Fruit fly (Drosophila melanogaster): ENCODE results near the gene CAH3.

Gene CAH3

dm6 chrX:8685394-8685793, 4.3 kb downstream of the CAH3 start:
- TF ChIP-seq pan (optimal IDR thresholded peaks at IDR 0.05), result no peak
- TF ChIP-seq usp (GFP tag; optimal IDR thresholded peaks at IDR 0.05), result no peak
- no peak for TF ChIP-seq EcR (GFP tag; optimal IDR thresholded peaks at IDR 0.05)
- TF ChIP-seq CG8478 (optimal IDR thresholded peaks at IDR 0.05), result no peak
- TF ChIP-seq Dll (optimal IDR thresholded peaks at IDR 0.05), result no peak
- TF ChIP-seq psq (optimal IDR thresholded peaks at IDR 0.05), result no peak

DNA sequence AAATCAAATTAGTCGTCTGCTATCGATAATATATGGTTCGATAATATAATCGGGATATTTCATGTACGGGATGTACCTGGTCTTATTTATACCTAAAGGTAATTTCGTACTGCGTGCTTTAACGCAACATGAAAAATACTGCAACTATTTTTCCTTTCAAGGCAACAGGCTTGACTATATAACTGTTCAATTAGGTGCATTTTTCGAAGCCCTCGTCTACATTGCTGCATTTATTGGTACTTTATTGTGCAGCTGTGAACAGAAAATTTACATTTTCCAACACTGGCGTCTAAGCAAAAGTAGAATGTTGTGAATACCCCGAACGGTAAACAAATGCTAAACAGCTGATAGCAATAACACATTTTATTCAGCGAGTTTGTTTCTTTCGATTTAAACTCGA, 9.0 kb downstream of the CAH3 start, which contains the start of the genes Ppt1 and Ogg1:
Ppt1 (minus strand) TSS at position 225 of the 400 bp plus-strand sequence.
Ogg1 (plus strand) TSS at position 325 of the 400 bp plus-strand sequence.
- TF ChIP-seq pan (optimal IDR thresholded peaks at IDR 0.05) (no peak), EcR (GFP tag; optimal IDR thresholded peaks at IDR 0.05) (no peak), usp (GFP tag; optimal IDR thresholded peaks at IDR 0.05) (no peak), psq (optimal IDR thresholded peaks at IDR 0.05) (no peak), CG8478 (optimal IDR thresholded peaks at IDR 0.05) (no peak), Dll (optimal IDR thresholded peaks at IDR 0.05) (no peak)

DNA sequence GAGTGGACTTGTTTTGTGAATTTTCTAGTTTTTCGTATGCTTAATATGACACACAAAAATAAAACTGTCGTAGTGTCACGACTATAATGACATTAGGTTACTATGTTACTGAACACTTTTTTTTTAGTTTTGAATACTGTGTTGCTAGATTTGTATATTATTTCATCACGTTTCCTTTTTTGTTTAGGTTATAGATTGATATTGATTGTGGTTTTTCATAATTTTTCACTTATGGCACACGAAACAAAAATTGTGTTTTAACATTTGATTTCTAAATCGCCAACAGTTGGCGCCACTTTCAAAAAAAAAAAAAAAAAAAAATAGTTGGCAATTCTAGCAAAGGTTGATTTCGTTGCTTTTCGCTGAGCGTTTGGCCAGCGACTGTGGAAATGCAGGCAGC, 12.5 kb downstream of the CAH3 start, which contains the start of gene CG11294:
CG11294 (minus strand) TSS at position 101 of the 400 bp plus-strand sequence.
- TF ChIP-seq pan (optimal IDR thresholded peaks at IDR 0.05) (no peak), Dll (optimal IDR thresholded peaks at IDR 0.05) (no peak), psq (optimal IDR thresholded peaks at IDR 0.05) (no peak), CG8478 (optimal IDR thresholded peaks at IDR 0.05) (no peak)

- no peak for TF ChIP-seq CG8478 (optimal IDR thresholded peaks at IDR 0.05)
- no peak for TF ChIP-seq EcR (GFP tag; optimal IDR thresholded peaks at IDR 0.05)
- TF ChIP-seq Dll (optimal IDR thresholded peaks at IDR 0.05), result no peak
- TF ChIP-seq psq (optimal IDR thresholded peaks at IDR 0.05), result no peak
- no peak for TF ChIP-seq pan (optimal IDR thresholded peaks at IDR 0.05)
- no peak for TF ChIP-seq usp (GFP tag; optimal IDR thresholded peaks at IDR 0.05)
Observed at dm6 chrX:8694066-8694822, 13.2 kb downstream of the CAH3 start.

DNA sequence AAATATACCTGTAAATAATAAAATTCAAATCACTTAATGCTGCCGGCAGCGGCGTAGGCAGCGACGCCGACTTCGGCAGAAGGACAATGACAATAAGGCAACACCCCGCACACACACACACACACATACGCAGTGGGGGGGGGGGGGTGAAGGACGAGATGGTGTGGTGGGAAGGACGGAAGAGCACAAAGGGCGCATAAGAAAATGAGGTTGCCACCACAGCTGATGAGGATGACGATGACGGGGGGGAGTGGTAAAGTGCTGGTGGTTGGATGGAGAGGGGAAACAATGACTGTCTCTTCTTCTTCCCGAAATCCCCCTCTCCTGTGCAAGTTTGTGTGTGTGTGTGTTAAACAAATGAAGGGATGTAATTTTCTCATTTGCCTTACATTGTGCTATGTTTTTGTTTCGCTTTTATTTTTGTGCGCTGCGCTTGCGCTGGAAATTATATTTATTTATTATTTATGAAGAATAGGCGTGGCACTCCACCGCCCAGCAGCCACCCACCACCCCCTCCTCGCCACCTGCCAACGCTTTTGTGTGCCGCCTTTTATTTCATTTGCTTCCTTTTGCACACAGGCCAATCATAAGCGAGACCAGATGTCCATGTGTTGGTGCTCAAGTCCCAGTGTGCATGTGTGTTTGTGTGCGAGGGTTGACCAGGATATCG, 13.9 kb downstream of the CAH3 start:
- TF ChIP-seq Dll (optimal IDR thresholded peaks at IDR 0.05) (no peak), psq (optimal IDR thresholded peaks at IDR 0.05) (no peak), CG8478 (optimal IDR thresholded peaks at IDR 0.05) (no peak), usp (GFP tag; optimal IDR thresholded peaks at IDR 0.05) (no peak), EcR (GFP tag; optimal IDR thresholded peaks at IDR 0.05) (no peak), pan (optimal IDR thresholded peaks at IDR 0.05) (no peak)

DNA sequence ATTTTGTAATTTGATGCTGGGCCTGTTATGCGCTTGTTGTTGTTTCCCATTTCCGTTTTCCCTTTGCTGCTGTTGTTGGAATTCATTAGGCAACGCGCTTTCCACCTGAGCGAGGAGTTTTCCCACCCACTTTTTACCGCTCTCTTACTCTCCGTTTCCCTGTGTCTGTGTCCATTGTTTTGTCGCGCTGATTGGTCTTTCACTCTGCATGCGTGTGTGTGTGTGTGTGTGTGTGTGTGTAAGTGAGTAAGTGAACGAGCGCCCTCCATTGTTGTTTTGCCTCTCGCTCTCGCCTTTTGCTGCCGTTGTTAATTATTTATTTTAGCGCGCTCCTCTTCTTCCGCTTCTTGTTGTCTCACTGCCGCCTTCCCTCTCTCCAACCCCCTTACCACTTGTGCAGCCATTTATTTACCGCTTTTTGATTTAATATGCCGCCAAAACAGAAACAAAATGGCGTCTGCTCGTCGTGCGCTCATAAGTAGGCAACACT, 15.1 kb downstream of the CAH3 start:
- no peak for TF ChIP-seq pan (optimal IDR thresholded peaks at IDR 0.05)
- TF ChIP-seq usp (GFP tag; optimal IDR thresholded peaks at IDR 0.05), result no peak
- TF ChIP-seq Dll (optimal IDR thresholded peaks at IDR 0.05), result no peak
- no peak for TF ChIP-seq EcR (GFP tag; optimal IDR thresholded peaks at IDR 0.05)
- TF ChIP-seq CG8478 (optimal IDR thresholded peaks at IDR 0.05), result no peak

DNA sequence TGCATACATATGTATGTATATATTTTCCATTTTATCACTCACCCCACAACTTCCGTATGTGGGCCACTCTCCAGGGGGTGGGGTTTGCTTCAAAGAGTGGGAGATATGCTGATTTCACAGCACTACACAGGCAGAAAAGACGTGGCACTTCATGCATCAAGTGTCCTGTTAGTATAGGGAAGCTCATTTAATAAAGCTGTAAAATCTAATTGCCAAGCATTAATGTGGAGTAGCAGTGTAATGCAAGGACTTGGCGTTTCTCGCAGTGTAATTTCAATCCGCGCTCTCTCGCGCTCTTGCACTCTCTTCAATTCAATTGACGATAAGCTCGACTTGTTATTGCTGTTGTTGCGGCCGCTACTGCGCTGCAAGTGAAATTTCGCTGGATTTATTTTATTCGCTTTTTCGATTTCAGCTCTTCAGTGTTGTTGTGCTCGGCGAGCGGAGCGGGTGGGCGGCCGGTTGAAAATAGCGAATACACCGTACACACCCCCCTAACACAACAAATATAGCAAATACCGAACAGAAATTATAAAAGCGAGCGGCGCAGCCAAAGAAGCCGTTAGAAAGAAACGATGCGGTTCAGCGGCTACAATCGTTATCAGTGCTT, 28.3 kb downstream of the CAH3 start, which contains the start of gene Hexo2:
Hexo2 (plus strand) TSS at position 419 of the 610 bp plus-strand sequence.
- no peak for TF ChIP-seq psq (optimal IDR thresholded peaks at IDR 0.05)
- TF ChIP-seq Dll (optimal IDR thresholded peaks at IDR 0.05), result peak; percentile 1

dm6 chrX:8714064-8715046, 33.3 kb downstream of the CAH3 start, which contains the start of the genes CG2004 and CG1785:
CG2004 (minus strand) TSS chrX:8714924.
CG1785 (plus strand) TSS chrX:8714936.
- no peak for TF ChIP-seq EcR (GFP tag; optimal IDR thresholded peaks at IDR 0.05)
- TF ChIP-seq CG8478 (optimal IDR thresholded peaks at IDR 0.05), result no peak
- no peak for TF ChIP-seq usp (GFP tag; optimal IDR thresholded peaks at IDR 0.05)
- no peak for TF ChIP-seq pan (optimal IDR thresholded peaks at IDR 0.05)
- no peak for TF ChIP-seq Dll (optimal IDR thresholded peaks at IDR 0.05)
- TF ChIP-seq psq (optimal IDR thresholded peaks at IDR 0.05), result no peak

dm6 chrX:8720213-8720612, 39.2 kb downstream of the CAH3 start, which contains the start of gene CG1789:
CG1789 (plus strand) TSS chrX:8720520.
- TF ChIP-seq Dll (optimal IDR thresholded peaks at IDR 0.05) (no peak), EcR (GFP tag; optimal IDR thresholded peaks at IDR 0.05) (no peak), CG8478 (optimal IDR thresholded peaks at IDR 0.05) (no peak), psq (optimal IDR thresholded peaks at IDR 0.05) (no peak)

DNA sequence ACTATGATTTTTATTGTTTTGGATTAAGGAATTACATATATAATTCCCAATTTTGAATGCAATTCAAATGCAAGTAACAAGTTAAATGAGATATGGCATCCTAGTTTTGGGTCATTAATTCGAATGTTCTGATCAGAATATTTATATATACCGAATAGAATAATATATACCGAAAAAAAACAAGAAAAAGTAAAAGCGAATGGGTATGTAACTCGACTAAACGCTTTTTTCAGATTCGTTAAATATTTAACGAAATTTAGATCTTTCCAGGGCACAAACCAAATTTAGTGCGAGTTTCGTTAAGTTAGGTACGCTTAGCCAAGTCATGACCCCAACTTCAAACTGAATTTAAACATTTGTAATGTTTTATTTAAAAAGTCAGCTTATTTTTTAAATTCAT, 40.4 kb downstream of the CAH3 start:
- TF ChIP-seq CG8478 (optimal IDR thresholded peaks at IDR 0.05) (no peak), pan (optimal IDR thresholded peaks at IDR 0.05) (no peak), Dll (optimal IDR thresholded peaks at IDR 0.05) (no peak), EcR (GFP tag; optimal IDR thresholded peaks at IDR 0.05) (no peak), psq (optimal IDR thresholded peaks at IDR 0.05) (no peak), usp (GFP tag; optimal IDR thresholded peaks at IDR 0.05) (no peak)
